Worm (Caenorhabditis elegans) whole organism, early embryonic: ENCODE data around the gene C08B6.2.

Experiments used
- B0310.2 ChIP-seq: sonication (generic microtip); optimal IDR thresholded peaks from 2 replicates; lab custom pipeline; 2016; ENCODE audit warnings: mild to moderate bottlenecking, missing genetic modification characterization, missing compliant biosample characterization
- F13C5.2 ChIP-seq: sonication (generic microtip); optimal IDR thresholded peaks from 2 replicates; lab custom pipeline; 2017; ENCODE audit warnings: mild to moderate bottlenecking, missing genetic modification characterization, inconsistent platforms, missing compliant biosample characterization
- ama-1 ChIP-seq: fragments of 150-350 bp; optimal IDR thresholded peaks from 2 replicates; lab custom pipeline; 2014
- flt-1 ChIP-seq: fragments of 200-800 bp; sonication (Bioruptor generic); IDR thresholded peaks from 2 replicates; pipeline ENCODE4 v1.3.6; 2022; ENCODE audit warnings: missing genetic modification characterization, missing compliant biosample characterization
- hmbx-1 ChIP-seq: sonication (generic microtip); optimal IDR thresholded peaks from 2 replicates; lab custom pipeline; 2016; ENCODE audit warnings: mild to moderate bottlenecking, missing genetic modification characterization, missing compliant biosample characterization
- scrt-1 ChIP-seq: fragments of 200-800 bp; sonication (Bioruptor generic); IDR thresholded peaks from 2 replicates; pipeline ENCODE4 v1.3.6; 2022; ENCODE audit warnings: missing genetic modification characterization, missing compliant biosample characterization
- tbx-11 ChIP-seq: fragments of 200-800 bp; sonication (Bioruptor generic); IDR thresholded peaks from 2 replicates; pipeline ENCODE4 v1.3.6; 2022; ENCODE audit warnings: missing genetic modification characterization, missing compliant biosample characterization

DNA sequence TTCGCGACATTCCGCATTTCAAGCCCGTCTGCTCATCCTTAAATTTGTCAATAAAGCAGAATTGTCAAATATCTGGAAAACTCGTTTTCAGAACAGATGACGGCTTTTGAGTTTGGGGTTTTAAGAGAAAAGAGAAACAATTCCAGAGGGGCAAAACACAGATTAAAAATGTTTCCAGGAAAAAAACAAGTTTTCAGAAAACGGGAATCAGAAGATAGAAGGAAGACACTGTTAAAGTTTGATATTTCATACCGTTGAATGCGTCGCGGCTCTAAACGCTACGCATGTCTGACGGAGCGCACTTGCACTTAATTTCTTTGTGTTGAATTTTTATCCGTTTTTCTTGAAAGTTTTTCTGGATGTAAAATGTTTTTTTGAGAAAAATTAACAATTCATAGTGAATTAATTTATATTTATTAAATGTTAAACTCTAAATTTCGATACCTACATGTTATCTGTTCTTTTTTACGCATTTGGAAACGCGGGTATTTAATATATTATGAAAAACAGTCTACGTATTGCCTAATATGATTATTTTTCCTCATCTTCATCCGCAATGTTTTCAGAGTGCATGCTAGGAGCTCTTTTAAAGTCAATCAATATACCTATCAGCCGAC, 28.7 kb downstream of the C08B6.2 start, which contains the start of the genes C08B6.18, wdr-20 and C08B6.8:
- TF ChIP-seq tbx-11 = no peak
- TF ChIP-seq ama-1 (lab: Kevin White, UChicago) = no peak
- no peak for TF ChIP-seq scrt-1
- TF ChIP-seq flt-1 = no peak
- TF ChIP-seq F13C5.2 (tag; lab: Kevin White, UChicago) = no peak
- TF ChIP-seq B0310.2 (tag; lab: Kevin White, UChicago) = no peak
- TF ChIP-seq hmbx-1 (tag; lab: Kevin White, UChicago) = no peak
